Worm (Caenorhabditis elegans) whole organism, early embryonic: ENCODE data around the gene Y54G2A.32.

Experiments
- F13C5.2 ChIP-seq: sonication (generic microtip); optimal IDR thresholded peaks from 2 replicates; lab custom pipeline; 2017; ENCODE audit warnings: mild to moderate bottlenecking, missing genetic modification characterization, inconsistent platforms, missing compliant biosample characterization
- ceh-36 ChIP-seq: sonication (generic microtip); optimal IDR thresholded peaks from 2 replicates; lab custom pipeline; 2016; ENCODE audit warnings: missing genetic modification characterization, inconsistent platforms, missing compliant biosample characterization
- hmbx-1 ChIP-seq: sonication (generic microtip); optimal IDR thresholded peaks from 2 replicates; lab custom pipeline; 2016; ENCODE audit warnings: mild to moderate bottlenecking, missing genetic modification characterization, missing compliant biosample characterization
- hnd-1 ChIP-seq: sonication (generic microtip); optimal IDR thresholded peaks from 2 replicates; lab custom pipeline; 2016; ENCODE audit warnings: missing genetic modification characterization, missing compliant biosample characterization
- pes-1 ChIP-seq: fragments of 200-800 bp; sonication (Bioruptor generic); IDR thresholded peaks from 2 replicates; pipeline ENCODE4 v1.3.6; 2022; ENCODE audit warnings: missing genetic modification reagents, missing genetic modification characterization, missing compliant biosample characterization

ce11 chrIV:2761477-2761876 is 42.3 kb upstream of the Y54G2A.32 start:
- TF ChIP-seq F13C5.2 (tag; lab: Kevin White, UChicago) (no peak), hmbx-1 (tag; lab: Kevin White, UChicago) (no peak), hnd-1 (tag; lab: Kevin White, UChicago) (no peak), pes-1 (no peak), ceh-36 (tag; lab: Kevin White, UChicago) (no peak)
